Worm (Caenorhabditis elegans): ENCODE data around the gene fipr-29.

ce11 chrIII:3040735-3041439 is 19.3 kb downstream of the fipr-29 start, which contains the start of gene daf-2:
- TF ChIP-seq aly-2 (tag; optimal IDR thresholded peaks at IDR 0.05) (no peak), fos-1 (tag; optimal IDR thresholded peaks at IDR 0.05) (no peak), mep-1 (tag; optimal IDR thresholded peaks at IDR 0.05) (no peak), lin-15B (tag; optimal IDR thresholded peaks at IDR 0.05) (no peak), ztf-4 (tag; optimal IDR thresholded peaks at IDR 0.05) (no peak), egl-27 (tag; optimal IDR thresholded peaks at IDR 0.05) (no peak)
